Fruit fly (Drosophila melanogaster) whole organism, embryonic: ENCODE data around the gene Spx.

Experiments used
- Bgb ChIP-seq: fragments of 200-800 bp; sonication (Bioruptor generic); IDR thresholded peaks from 2 replicates; pipeline ENCODE4 v1.3.6; 2022; ENCODE audit warnings: missing biosample characterization, missing genetic modification characterization; ENCODE audit not compliant: partially characterized antibody
- CG10321 ChIP-seq: fragments of 200-800 bp; sonication (Bioruptor generic); IDR thresholded peaks from 2 replicates; pipeline ENCODE4 v1.3.6; 2022; ENCODE audit warnings: missing biosample characterization, missing genetic modification characterization
- CG10366 ChIP-seq: fragments of 200-800 bp; sonication (Bioruptor generic); IDR thresholded peaks from 2 replicates; pipeline ENCODE4 v1.3.6; 2022; ENCODE audit warnings: missing biosample characterization, missing genetic modification characterization
- CG10431 ChIP-seq: fragments of 200-800 bp; sonication (Bioruptor generic); optimal IDR thresholded peaks from 3 replicates; lab custom pipeline; 2018; ENCODE audit warnings: missing biosample characterization, mild to moderate bottlenecking, missing genetic modification characterization
- CG10565 ChIP-seq: fragments of 200-800 bp; sonication (Bioruptor generic); optimal IDR thresholded peaks from 3 replicates; lab custom pipeline; 2016; ENCODE audit warnings: missing biosample characterization, mild to moderate bottlenecking, missing genetic modification characterization
- CG11456 ChIP-seq: fragments of 200-800 bp; sonication (Bioruptor generic); IDR thresholded peaks from 3 replicates; pipeline ENCODE4 v1.3.6; 2022; ENCODE audit warnings: missing biosample characterization, missing genetic modification characterization
- CG11504 ChIP-seq: fragments of 200-800 bp; sonication (Bioruptor generic); optimal IDR thresholded peaks from 3 replicates; lab custom pipeline; 2019; ENCODE audit warnings: missing biosample characterization, mild to moderate bottlenecking, missing genetic modification characterization, moderate library complexity
- CG12659 ChIP-seq: fragments of 200-800 bp; sonication (Bioruptor generic); optimal IDR thresholded peaks from 3 replicates; lab custom pipeline; 2017; ENCODE audit warnings: mild to moderate bottlenecking, missing biosample characterization, missing genetic modification reagents, missing genetic modification characterization
- CG1603 ChIP-seq: fragments of 200-800 bp; sonication (Bioruptor generic); optimal IDR thresholded peaks from 2 replicates; lab custom pipeline; 2019; ENCODE audit warnings: missing biosample characterization, mild to moderate bottlenecking, missing genetic modification characterization, moderate library complexity
- CG17186 ChIP-seq: fragments of 200-800 bp; sonication (Bioruptor generic); optimal IDR thresholded peaks from 3 replicates; lab custom pipeline; 2017; ENCODE audit warnings: missing biosample characterization, missing genetic modification reagents, missing genetic modification characterization
- CG17568 ChIP-seq: fragments of 200-800 bp; sonication (Bioruptor generic); optimal IDR thresholded peaks from 2 replicates; lab custom pipeline; 2018; ENCODE audit warnings: missing biosample characterization, mild to moderate bottlenecking, missing genetic modification characterization, moderate library complexity
- CG18619 ChIP-seq: fragments of 200-800 bp; sonication (Bioruptor generic); optimal IDR thresholded peaks from 3 replicates; lab custom pipeline; 2017; ENCODE audit warnings: missing biosample characterization, mild to moderate bottlenecking, missing genetic modification characterization
- CG3838 ChIP-seq: fragments of 200-800 bp; sonication (Bioruptor generic); optimal IDR thresholded peaks from 3 replicates; lab custom pipeline; 2016; ENCODE audit warnings: missing biosample characterization, missing genetic modification characterization
- CG5180 ChIP-seq: fragments of 200-800 bp; sonication (Bioruptor generic); optimal IDR thresholded peaks from 3 replicates; lab custom pipeline; 2017; ENCODE audit warnings: missing biosample characterization, missing genetic modification characterization, mild to moderate bottlenecking, moderate library complexity, missing genetic modification reagents
- CG5953 ChIP-seq: fragments of 200-800 bp; sonication (Bioruptor generic); IDR thresholded peaks from 2 replicates; pipeline ENCODE4 v1.3.6; 2022; ENCODE audit warnings: missing biosample characterization, missing genetic modification characterization
- CG8478 ChIP-seq: fragments of >200 bp; optimal IDR thresholded peaks from 2 replicates; lab custom pipeline; 2018
- CG9609 ChIP-seq: fragments of 200-800 bp; sonication (Bioruptor generic); optimal IDR thresholded peaks from 3 replicates; lab custom pipeline; 2016; ENCODE audit warnings: missing biosample characterization, missing genetic modification characterization
- Dad ChIP-seq: fragments of 200-800 bp; sonication (Bioruptor generic); optimal IDR thresholded peaks from 3 replicates; lab custom pipeline; 2016; ENCODE audit warnings: missing biosample characterization, missing genetic modification characterization
- Deaf1 ChIP-seq: fragments of 200-800 bp; optimal IDR thresholded peaks from 3 replicates; lab custom pipeline; 2019; ENCODE audit warnings: missing biosample characterization, mild to moderate bottlenecking, missing genetic modification characterization, moderate library complexity
- Hr78 ChIP-seq, 2 experiments: fragments of 200-800 bp in 1 of 2; fragments of >200 bp in 1 of 2; sonication (Bioruptor generic) in 1 of 2; optimal IDR thresholded peaks; 2 replicates each; lab custom pipeline; 2017 to 2019; ENCODE audit warnings: missing biosample characterization in 2 of 2, missing genetic modification characterization in 2 of 2, mild to moderate bottlenecking in 1 of 2, moderate library complexity in 1 of 2
- MBD-R2 ChIP-seq: fragments of 200-800 bp; sonication (Bioruptor generic); IDR thresholded peaks from 2 replicates; pipeline ENCODE4 v1.3.6; 2022; ENCODE audit warnings: missing biosample characterization, missing genetic modification characterization
- MESR4 ChIP-seq: fragments of 200-800 bp; sonication (Bioruptor generic); optimal IDR thresholded peaks from 2 replicates; lab custom pipeline; 2018; ENCODE audit warnings: missing biosample characterization, mild to moderate bottlenecking, missing genetic modification characterization, moderate library complexity
- Mad ChIP-seq: fragments of 200-800 bp; sonication (Bioruptor generic); optimal IDR thresholded peaks from 2 replicates; lab custom pipeline; 2016; ENCODE audit warnings: missing biosample characterization, missing genetic modification characterization
- Oli ChIP-seq: fragments of 200-800 bp; sonication (Bioruptor generic); optimal IDR thresholded peaks from 2 replicates; lab custom pipeline; 2018; ENCODE audit warnings: missing biosample characterization, mild to moderate bottlenecking, missing genetic modification characterization, moderate library complexity
- Stat92E ChIP-seq, 3 experiments: fragments of >200 bp in 2 of 3; fragments of 200-800 bp in 1 of 3; sonication (Bioruptor generic) in 1 of 3; optimal IDR thresholded peaks; 2 replicates each; lab custom pipeline; 2017 to 2019; ENCODE audit warnings: missing biosample characterization in 3 of 3, missing genetic modification characterization in 3 of 3, mild to moderate bottlenecking in 1 of 3, moderate library complexity in 1 of 3
- Tbp ChIP-seq: fragments of >200 bp; optimal IDR thresholded peaks from 2 replicates; lab custom pipeline; 2018; ENCODE audit warnings: missing biosample characterization, missing genetic modification characterization
- Trl ChIP-seq, 3 experiments: fragments of >200 bp in 2 of 3; fragments of 200-800 bp in 1 of 3; sonication (Bioruptor generic) in 1 of 3; optimal IDR thresholded peaks; 2 replicates in 1 of 3; 3 replicates in 2 of 3; lab custom pipeline; 2016 to 2017; ENCODE audit warnings: missing biosample characterization in 1 of 3, missing genetic modification characterization in 1 of 3
- amos ChIP-seq: fragments of 200-800 bp; sonication (Bioruptor generic); IDR thresholded peaks from 2 replicates; pipeline ENCODE4 v1.3.6; 2022; ENCODE audit warnings: missing biosample characterization, missing genetic modification characterization; ENCODE audit not compliant: partially characterized antibody
- bigmax ChIP-seq: fragments of 200-800 bp; sonication (Bioruptor generic); optimal IDR thresholded peaks from 2 replicates; lab custom pipeline; 2018; ENCODE audit warnings: missing biosample characterization, mild to moderate bottlenecking, missing genetic modification characterization
- cg ChIP-seq: fragments of 200-800 bp; sonication (Bioruptor generic); optimal IDR thresholded peaks from 3 replicates; lab custom pipeline; 2019; ENCODE audit warnings: missing biosample characterization, mild to moderate bottlenecking, missing genetic modification characterization, moderate library complexity
- ci ChIP-seq: fragments of 200-800 bp; sonication (Bioruptor generic); IDR thresholded peaks from 3 replicates; pipeline ENCODE4 v1.3.6; 2022; ENCODE audit warnings: missing biosample characterization, missing genetic modification characterization
- croc ChIP-seq: fragments of 200-800 bp; sonication (Bioruptor generic); conservative IDR thresholded peaks from 3 replicates; pipeline ENCODE4 v1.3.6; 2022; ENCODE audit warnings: missing biosample characterization, missing genetic modification characterization
- crol ChIP-seq: fragments of 200-800 bp; sonication (Bioruptor generic); IDR thresholded peaks from 2 replicates; pipeline ENCODE4 v1.3.6; 2022; ENCODE audit warnings: missing biosample characterization, missing genetic modification characterization
- crp ChIP-seq, 2 experiments: fragments of 200-800 bp; sonication (Bioruptor generic); optimal IDR thresholded peaks; 2 replicates in 1 of 2; 3 replicates in 1 of 2; lab custom pipeline; 2017; ENCODE audit warnings: missing biosample characterization in 2 of 2, missing genetic modification characterization in 2 of 2, mild to moderate bottlenecking in 1 of 2, moderate library complexity in 1 of 2
- da ChIP-seq: fragments of 200-800 bp; sonication (Bioruptor generic); optimal IDR thresholded peaks from 2 replicates; lab custom pipeline; 2016; ENCODE audit warnings: missing biosample characterization, missing genetic modification characterization
- dan ChIP-seq: fragments of 200-800 bp; sonication (Bioruptor generic); IDR thresholded peaks from 2 replicates; pipeline ENCODE4 v1.3.6; 2022; ENCODE audit warnings: missing biosample characterization, missing genetic modification characterization
- dimm ChIP-seq: fragments of 200-800 bp; sonication (Bioruptor generic); IDR thresholded peaks from 2 replicates; pipeline ENCODE4 v1.3.6; 2022; ENCODE audit warnings: missing biosample characterization, missing genetic modification characterization
- disco-r ChIP-seq: fragments of 200-800 bp; sonication (Bioruptor generic); optimal IDR thresholded peaks from 2 replicates; lab custom pipeline; 2016; ENCODE audit warnings: missing biosample characterization, missing genetic modification characterization
- ewg ChIP-seq: fragments of 200-800 bp; sonication (Bioruptor generic); optimal IDR thresholded peaks from 3 replicates; lab custom pipeline; 2017; ENCODE audit warnings: mild to moderate bottlenecking, missing biosample characterization, missing genetic modification reagents, missing genetic modification characterization
- fru ChIP-seq: fragments of >200 bp; optimal IDR thresholded peaks from 2 replicates; lab custom pipeline; 2017
- gem ChIP-seq: fragments of 200-800 bp; sonication (Bioruptor generic); optimal IDR thresholded peaks from 2 replicates; lab custom pipeline; 2019; ENCODE audit warnings: missing biosample characterization, mild to moderate bottlenecking, missing genetic modification characterization, moderate library complexity
- jing ChIP-seq: fragments of 200-800 bp; sonication (Bioruptor generic); optimal IDR thresholded peaks from 2 replicates; lab custom pipeline; 2018; ENCODE audit warnings: missing biosample characterization, mild to moderate bottlenecking, missing genetic modification characterization
- lmd ChIP-seq: fragments of 200-800 bp; sonication (Bioruptor generic); IDR thresholded peaks from 2 replicates; pipeline ENCODE4 v1.3.6; 2022; ENCODE audit warnings: missing biosample characterization, missing genetic modification characterization
- oc ChIP-seq: fragments of 200-800 bp; sonication (Bioruptor generic); optimal IDR thresholded peaks from 2 replicates; lab custom pipeline; 2018; ENCODE audit warnings: missing biosample characterization, mild to moderate bottlenecking, missing genetic modification characterization, moderate library complexity
- pfk ChIP-seq: fragments of 200-800 bp; sonication (Bioruptor generic); optimal IDR thresholded peaks from 2 replicates; lab custom pipeline; 2018; ENCODE audit warnings: missing biosample characterization, mild to moderate bottlenecking, missing genetic modification characterization, moderate library complexity
- pum ChIP-seq: fragments of 200-800 bp; sonication (Bioruptor generic); optimal IDR thresholded peaks from 2 replicates; lab custom pipeline; 2016; ENCODE audit warnings: missing biosample characterization, missing genetic modification characterization
- pzg ChIP-seq: fragments of 200-800 bp; sonication (Bioruptor generic); optimal IDR thresholded peaks from 3 replicates; lab custom pipeline; 2018; ENCODE audit warnings: missing biosample characterization, mild to moderate bottlenecking, missing genetic modification characterization, moderate library complexity
- wdn ChIP-seq: fragments of 200-800 bp; sonication (Bioruptor generic); IDR thresholded peaks from 2 replicates; pipeline ENCODE4 v1.3.6; 2022; ENCODE audit warnings: missing biosample characterization, missing genetic modification characterization

Gene Spx

dm6 chrX:6265456-6265877 lies 9.8 kb downstream of the Spx start (continued):
- TF ChIP-seq amos (GFP tag; lab: Robert Waterston, UW): no peak
- TF ChIP-seq Bgb: no peak
- TF ChIP-seq CG5180 (GFP tag; lab: Kevin White, UChicago): peak; percentile 89
- TF ChIP-seq CG3838 (GFP tag; lab: Kevin White, UChicago): peak; percentile 86
- TF ChIP-seq jing (GFP tag; lab: Kevin White, UChicago): peak; percentile 96
- TF ChIP-seq CG17568 (GFP tag; lab: Kevin White, UChicago): peak; percentile 91
- peak; percentile 95 for TF ChIP-seq Mad (GFP tag; lab: Kevin White, UChicago)
- peak; percentile 96 for TF ChIP-seq pum (GFP tag; lab: Kevin White, UChicago)
- TF ChIP-seq CG10366 (GFP tag; lab: Robert Waterston, UW): peak; percentile 93
- TF ChIP-seq CG12659 (GFP tag; lab: Kevin White, UChicago): peak; percentile 97
- peak; percentile 97 for TF ChIP-seq CG11504 (tag; lab: Kevin White, UChicago)
- TF ChIP-seq CG8478 (lab: Kevin White, UChicago): no peak
- peak; percentile 26 for TF ChIP-seq MESR4 (GFP tag; lab: Kevin White, UChicago)
- TF ChIP-seq da (GFP tag; lab: Kevin White, UChicago): peak; percentile 89
- TF ChIP-seq CG1603: peak; percentile 93
- TF ChIP-seq CG10321 (GFP tag; lab: Robert Waterston, UW): peak; percentile 67

- TF ChIP-seq gem (no peak), dan (GFP tag; lab: Robert Waterston, UW) (no peak), cg (peak; percentile 39), oc (tag; lab: Kevin White, UChicago) (no peak), pzg (no peak), CG10565 (GFP tag; lab: Kevin White, UChicago) (no peak), crol (GFP tag; lab: Robert Waterston, UW) (peak; percentile 76), bigmax (peak; percentile 87), pfk (GFP tag; lab: Kevin White, UChicago) (peak; percentile 85), Tbp (GFP tag; lab: Kevin White, UChicago) (no peak), wdn (no peak), croc (GFP tag; lab: Robert Waterston, UW) (no peak), Trl (optimal IDR thresholded peaks at IDR 0.05; lab: Kevin White, UChicago) (peak; percentile 30 to 58), Trl (GFP tag; optimal IDR thresholded peaks at IDR 0.05; lab: Kevin White, UChicago) (no peak), CG10366 (GFP tag; lab: Robert Waterston, UW) (no peak), CG11504 (tag; lab: Kevin White, UChicago) (peak; percentile 29), ci (GFP tag; lab: Robert Waterston, UW) (0 out of 3 replicates have a peak, but pooled peaks have one; percentile 20), crp (GFP tag; optimal IDR thresholded peaks at IDR 0.05; lab: Kevin White, UChicago) (no peak), lmd (no peak), CG10431 (GFP tag; lab: Kevin White, UChicago) (peak; percentile 91)
Observed at dm6 chrX:6266092-6266491, 10.5 kb downstream of the Spx start.

dm6 chrX:6267187-6267711 lies 11.6 kb downstream of the Spx start, which contains the start of gene schlank:
schlank (minus strand) TSS chrX:6267228.
- TF ChIP-seq Deaf1 (tag; lab: Kevin White, UChicago): no peak
- peak; percentile 25 for TF ChIP-seq Dad (GFP tag; lab: Kevin White, UChicago)
- peak; percentile 33 for TF ChIP-seq CG9609
- TF ChIP-seq Oli (tag; lab: Kevin White, UChicago): peak; percentile 52
- TF ChIP-seq CG11456 (GFP tag; lab: Robert Waterston, UW): peak; percentile 60; the same call in 1 of the 3 replicates
- no peak for TF ChIP-seq Hr78 (GFP tag; optimal IDR thresholded peaks at IDR 0.05; lab: Kevin White, UChicago)
- peak; percentile 27 for TF ChIP-seq CG17186 (GFP tag; lab: Kevin White, UChicago)
- no peak for TF ChIP-seq MBD-R2 (GFP tag; lab: Robert Waterston, UW)
- no peak for TF ChIP-seq dimm (GFP tag; lab: Robert Waterston, UW)
- TF ChIP-seq disco-r (GFP tag; lab: Kevin White, UChicago): no peak
- peak; percentile 39 for TF ChIP-seq ewg (GFP tag; lab: Kevin White, UChicago)
- TF ChIP-seq Stat92E (GFP tag; optimal IDR thresholded peaks at IDR 0.05; lab: Kevin White, UChicago): peak in 1 of 3 experiments; percentile 19
- TF ChIP-seq CG5953 (GFP tag; lab: Robert Waterston, UW): 0 out of 2 replicates have a peak, but pooled peaks have one; percentile 13
- TF ChIP-seq CG18619: peak; percentile 10
- no peak for TF ChIP-seq fru (lab: Kevin White, UChicago)
